Fruit fly (Drosophila melanogaster): ENCODE data around the gene Ggt-1.

- TF ChIP-seq ss (GFP tag; optimal IDR thresholded peaks at IDR 0.05) (no peak), CG6808 (GFP tag; optimal IDR thresholded peaks at IDR 0.05) (no peak), dsx (GFP tag; optimal IDR thresholded peaks at IDR 0.05; ENCODE audit: poor library complexity, severe bottlenecking) (no peak)
These were observed 20.4 kb downstream of the Ggt-1 start, which contains the start of gene CG15044 for dm6 chrX:18491941-18492340.
